Fruit fly (Drosophila melanogaster) whole organism: Measurements from ENCODE around the gene CG32407.

ENCODE experiments used
- CG8478 ChIP-seq: fragments of >200 bp; optimal IDR thresholded peaks from 2 replicates; lab custom pipeline; 2018; ENCODE audit warnings: inconsistent platforms
- Dll ChIP-seq: fragments of >200 bp; optimal IDR thresholded peaks from 2 replicates; lab custom pipeline; 2017
- EcR ChIP-seq, 2 experiments: fragments of >200 bp; optimal IDR thresholded peaks; 2 replicates each; lab custom pipeline; 2017; ENCODE audit warnings: missing biosample characterization in 2 of 2, missing genetic modification characterization in 2 of 2, missing genetic modification reagents in 2 of 2
- pan ChIP-seq: fragments of >200 bp; optimal IDR thresholded peaks from 2 replicates; lab custom pipeline; 2017
- psq ChIP-seq: fragments of >200 bp; optimal IDR thresholded peaks from 2 replicates; lab custom pipeline; 2017
- usp ChIP-seq: fragments of >200 bp; optimal IDR thresholded peaks from 2 replicates; lab custom pipeline; 2017; ENCODE audit warnings: missing biosample characterization, missing genetic modification characterization, mixed read lengths

dm6 chr3L:5882209-5882403 is 39.7 kb upstream of the CG32407 start, which contains the start of gene CG13287:
- TF ChIP-seq EcR (GFP tag; optimal IDR thresholded peaks at IDR 0.05; lab: Kevin White, UChicago) (no peak), Dll (no peak), psq (lab: Kevin White, UChicago) (no peak), usp (no peak), CG8478 (lab: Kevin White, UChicago) (no peak), pan (lab: Kevin White, UChicago) (no peak)
